Worm (Caenorhabditis elegans) whole organism, young adult: ENCODE measurements around the gene F16F9.4.
A peak's percentile ranks its signal among the peaks of the same experiment; 100 is the strongest.

Experiments
- C06A6.2 ChIP-seq: fragments of 200-800 bp; sonication (Bioruptor generic); conservative IDR thresholded peaks from 2 replicates; pipeline ENCODE4 v1.3.6; 2022; ENCODE audit warnings: missing genetic modification characterization, missing compliant biosample characterization
- D2030.7 ChIP-seq: fragments of 200-800 bp; sonication (Bioruptor generic); IDR thresholded peaks from 2 replicates; pipeline ENCODE4 v1.3.6; 2022; ENCODE audit warnings: missing genetic modification reagents, missing genetic modification characterization, missing compliant biosample characterization
- F49E8.2 ChIP-seq: sonication (generic microtip); optimal IDR thresholded peaks from 3 replicates; lab custom pipeline; 2017; ENCODE audit warnings: missing genetic modification characterization, mild to moderate bottlenecking, missing compliant biosample characterization, antibody characterized with exemption, moderate library complexity; ENCODE audit not compliant: insufficient read depth
- F57A8.1 ChIP-seq: fragments of 200-800 bp; sonication (Bioruptor generic); optimal IDR thresholded peaks from 2 replicates; lab custom pipeline; 2018; ENCODE audit warnings: mild to moderate bottlenecking, missing genetic modification characterization, moderate library complexity, missing compliant biosample characterization
- F57C9.4 ChIP-seq: sonication (generic microtip); optimal IDR thresholded peaks from 2 replicates; lab custom pipeline; 2017; ENCODE audit warnings: mild to moderate bottlenecking, missing genetic modification characterization, missing compliant biosample characterization
- K11D2.4 ChIP-seq: fragments of 200-800 bp; sonication (Bioruptor generic); IDR thresholded peaks from 2 replicates; pipeline ENCODE4 v1.3.6; 2022; ENCODE audit warnings: missing genetic modification reagents, missing genetic modification characterization, missing compliant biosample characterization
- K12H6.12 ChIP-seq: fragments of 200-800 bp; sonication (Bioruptor generic); optimal IDR thresholded peaks from 2 replicates; lab custom pipeline; 2018; ENCODE audit warnings: mild to moderate bottlenecking, missing genetic modification characterization, missing compliant biosample characterization
- T26A5.8 ChIP-seq: sonication (generic microtip); optimal IDR thresholded peaks from 2 replicates; lab custom pipeline; 2016; ENCODE audit warnings: missing genetic modification characterization, missing compliant biosample characterization
- Y67H2A.10 ChIP-seq: fragments of 200-800 bp; sonication (Bioruptor generic); conservative IDR thresholded peaks from 2 replicates; pipeline ENCODE4 v1.3.6; 2022; ENCODE audit warnings: missing genetic modification reagents, missing genetic modification characterization, missing compliant biosample characterization
- Y79H2A.3 ChIP-seq: fragments of 200-800 bp; sonication (Bioruptor generic); conservative IDR thresholded peaks from 2 replicates; pipeline ENCODE4 v1.3.6; 2022; ENCODE audit warnings: missing genetic modification reagents, missing genetic modification characterization, missing compliant biosample characterization
- aptf-2 ChIP-seq: fragments of 200-800 bp; sonication (Bioruptor generic); conservative IDR thresholded peaks from 2 replicates; pipeline ENCODE4 v1.3.6; 2022; ENCODE audit warnings: missing genetic modification reagents, missing genetic modification characterization, missing compliant biosample characterization
- atf-7 ChIP-seq: sonication (generic microtip); optimal IDR thresholded peaks from 2 replicates; lab custom pipeline; 2017; ENCODE audit warnings: mild to moderate bottlenecking, missing genetic modification characterization, missing compliant biosample characterization
- attf-6 ChIP-seq: fragments of 200-800 bp; sonication (Bioruptor generic); IDR thresholded peaks from 2 replicates; pipeline ENCODE4 v1.3.6; 2022; ENCODE audit warnings: missing genetic modification reagents, missing genetic modification characterization, missing compliant biosample characterization
- ccch-3 ChIP-seq: fragments of 200-800 bp; sonication (Bioruptor generic); optimal IDR thresholded peaks from 2 replicates; lab custom pipeline; 2018; ENCODE audit warnings: mild to moderate bottlenecking, missing genetic modification characterization, missing compliant biosample characterization
- ceh-27 ChIP-seq: fragments of 200-800 bp; sonication (Bioruptor generic); optimal IDR thresholded peaks from 2 replicates; lab custom pipeline; 2018; ENCODE audit warnings: mild to moderate bottlenecking, missing genetic modification characterization, moderate library complexity, missing compliant biosample characterization
- ceh-40 ChIP-seq: fragments of 200-800 bp; sonication (Bioruptor generic); IDR thresholded peaks from 2 replicates; pipeline ENCODE4 v1.3.6; 2022; ENCODE audit warnings: missing genetic modification characterization, missing compliant biosample characterization
- ceh-91 ChIP-seq: fragments of 200-800 bp; sonication (Bioruptor generic); IDR thresholded peaks from 2 replicates; pipeline ENCODE4 v1.3.6; 2022; ENCODE audit warnings: missing genetic modification reagents, missing genetic modification characterization, missing compliant biosample characterization
- efl-1 ChIP-seq: fragments of 150-350 bp; optimal IDR thresholded peaks from 2 replicates; lab custom pipeline; 2014; ENCODE audit warnings: missing biosample characterization, missing genetic modification reagents, missing genetic modification characterization
- egl-44 ChIP-seq: fragments of 200-800 bp; sonication (Bioruptor generic); IDR thresholded peaks from 2 replicates; pipeline ENCODE4 v1.3.6; 2022; ENCODE audit warnings: missing genetic modification reagents, missing genetic modification characterization, missing compliant biosample characterization
- ets-4 ChIP-seq: fragments of 200-800 bp; sonication (Bioruptor generic); optimal IDR thresholded peaks from 2 replicates; lab custom pipeline; 2018; ENCODE audit warnings: mild to moderate bottlenecking, missing genetic modification characterization, missing compliant biosample characterization
- hlh-12 ChIP-seq: sonication (generic microtip); optimal IDR thresholded peaks from 2 replicates; lab custom pipeline; 2016; ENCODE audit warnings: missing genetic modification characterization, missing compliant biosample characterization
- hlh-26 ChIP-seq: fragments of 200-800 bp; sonication (Bioruptor generic); conservative IDR thresholded peaks from 2 replicates; pipeline ENCODE4 v1.3.6; 2022; ENCODE audit warnings: missing genetic modification reagents, missing genetic modification characterization, missing compliant biosample characterization
- hrde-1 ChIP-seq: sonication (generic microtip); optimal IDR thresholded peaks from 2 replicates; lab custom pipeline; 2016; ENCODE audit warnings: missing genetic modification characterization, mild to moderate bottlenecking, missing compliant biosample characterization, moderate library complexity, missing genotype, missing genetic modification reagents, borderline replicate concordance
- lir-1 ChIP-seq: fragments of 200-800 bp; sonication (Bioruptor generic); conservative IDR thresholded peaks from 2 replicates; pipeline ENCODE4 v1.3.6; 2022; ENCODE audit warnings: missing genetic modification reagents, missing genetic modification characterization, missing compliant biosample characterization
- mcd-1 ChIP-seq: fragments of 200-800 bp; sonication (Bioruptor generic); IDR thresholded peaks from 2 replicates; pipeline ENCODE4 v1.3.6; 2022; ENCODE audit warnings: missing genetic modification reagents, missing genetic modification characterization, missing compliant biosample characterization
- nfya-2 ChIP-seq: fragments of 200-800 bp; sonication (Bioruptor generic); IDR thresholded peaks from 2 replicates; pipeline ENCODE4 v1.3.6; 2022; ENCODE audit warnings: missing genetic modification reagents, missing genetic modification characterization, missing compliant biosample characterization
- nfyb-1 ChIP-seq: fragments of 200-800 bp; sonication (Bioruptor generic); IDR thresholded peaks from 2 replicates; pipeline ENCODE4 v1.3.6; 2022; ENCODE audit warnings: missing genetic modification reagents, missing genetic modification characterization, missing compliant biosample characterization
- nhr-120 ChIP-seq: fragments of 200-800 bp; sonication (Bioruptor generic); IDR thresholded peaks from 2 replicates; pipeline ENCODE4 v1.3.6; 2022; ENCODE audit warnings: missing genetic modification characterization, missing compliant biosample characterization
- nhr-179 ChIP-seq: sonication (generic microtip); optimal IDR thresholded peaks from 2 replicates; lab custom pipeline; 2016; ENCODE audit warnings: mild to moderate bottlenecking, missing genetic modification characterization, missing compliant biosample characterization
- nhr-80 ChIP-seq: sonication (generic microtip); optimal IDR thresholded peaks from 2 replicates; lab custom pipeline; 2016; ENCODE audit warnings: missing genetic modification characterization, missing compliant biosample characterization
- nhr-90 ChIP-seq: sonication (generic microtip); optimal IDR thresholded peaks from 2 replicates; lab custom pipeline; 2016; ENCODE audit warnings: missing genotype, mild to moderate bottlenecking, missing genetic modification characterization, missing compliant biosample characterization
- pbrm-1 ChIP-seq: fragments of 200-800 bp; sonication (Bioruptor generic); IDR thresholded peaks from 2 replicates; pipeline ENCODE4 v1.3.6; 2022; ENCODE audit warnings: missing genetic modification reagents, missing genetic modification characterization, missing compliant biosample characterization
- rec-8 ChIP-seq, 2 experiments: sonication (generic microtip); optimal IDR thresholded peaks; 2 replicates each; lab custom pipeline; 2016; ENCODE audit warnings: mild to moderate bottlenecking in 2 of 2, missing genetic modification characterization in 2 of 2, missing genetic modification reagents in 2 of 2, missing genotype in 2 of 2, missing biosample characterization in 1 of 2, missing compliant biosample characterization in 1 of 2, moderate library complexity in 1 of 2
- unc-62 ChIP-seq: fragments of 150-350 bp; optimal IDR thresholded peaks from 2 replicates; lab custom pipeline; 2014; ENCODE audit warnings: missing biosample characterization, missing genetic modification reagents, missing genetic modification characterization
- xnd-1 ChIP-seq: sonication (generic microtip); optimal IDR thresholded peaks from 2 replicates; lab custom pipeline; 2016; ENCODE audit warnings: missing genotype, missing genetic modification reagents, missing genetic modification characterization, missing compliant biosample characterization
- ztf-18 ChIP-seq: sonication (generic microtip); optimal IDR thresholded peaks from 2 replicates; lab custom pipeline; 2016; ENCODE audit warnings: missing genotype, mild to moderate bottlenecking, missing genetic modification characterization, missing compliant biosample characterization
- ztf-22 ChIP-seq: fragments of 200-800 bp; sonication (Bioruptor generic); optimal IDR thresholded peaks from 2 replicates; lab custom pipeline; 2018; ENCODE audit warnings: mild to moderate bottlenecking, missing genetic modification characterization, moderate library complexity, missing compliant biosample characterization
- ztf-25 ChIP-seq: fragments of 200-800 bp; sonication (Bioruptor generic); IDR thresholded peaks from 2 replicates; pipeline ENCODE4 v1.3.6; 2022; ENCODE audit warnings: missing genetic modification reagents, missing genetic modification characterization, missing compliant biosample characterization

Gene F16F9.4

DNA sequence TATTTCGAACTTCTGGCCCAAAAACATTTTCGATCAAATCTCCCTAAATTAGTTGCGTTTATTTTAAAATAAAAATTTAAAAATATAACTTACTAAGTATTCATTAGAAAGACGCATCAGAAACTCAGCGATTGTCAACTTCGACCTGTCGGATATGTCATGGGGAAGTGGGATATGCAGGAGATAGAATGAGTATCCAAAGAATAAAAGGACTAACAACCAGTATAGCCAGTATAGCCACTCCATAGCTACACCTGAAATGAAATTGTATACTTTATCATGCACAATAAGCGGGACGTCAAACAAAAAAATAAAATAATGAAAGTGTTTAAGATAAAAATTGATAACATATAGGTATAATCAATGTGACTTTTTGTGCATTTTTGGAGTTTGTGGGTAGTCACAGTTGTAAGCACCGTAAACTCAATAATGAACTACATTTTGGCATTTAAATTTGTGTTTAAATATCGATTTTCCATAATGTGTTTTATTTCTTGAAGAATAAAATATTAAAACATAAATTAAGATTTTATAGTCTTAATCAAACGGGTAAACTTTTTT, at the start of gene F16F9.4:
Gene F16F9.4, minus strand, starts transcription at position 276 of the 561 bp plus-strand sequence.
- TF ChIP-seq ets-4 (GFP tag; lab: Kevin White, UChicago): no peak
- peak; percentile 44 for TF ChIP-seq nhr-80 (tag; lab: Kevin White, UChicago)
- TF ChIP-seq, all 124 proteins: peak for 1

DNA sequence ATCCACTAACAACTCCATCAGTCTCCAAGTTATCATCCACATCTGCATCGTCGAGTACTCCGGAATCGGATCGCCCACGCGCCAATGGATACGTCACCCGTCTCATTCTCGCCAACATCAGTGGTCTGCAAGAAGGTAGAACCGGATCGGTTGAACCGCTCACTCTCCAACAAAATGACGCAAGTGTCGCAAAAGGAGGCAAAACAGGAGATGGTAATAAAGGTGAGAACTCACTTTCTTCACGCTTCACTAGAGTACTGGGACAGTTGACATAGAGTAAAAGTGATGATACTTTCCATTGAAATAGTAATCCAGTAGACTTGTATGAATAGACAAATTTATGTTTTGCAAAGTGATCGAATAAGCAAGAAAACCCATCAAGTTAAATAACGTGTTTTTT, 45.9 kb upstream of the F16F9.4 start:
- TF ChIP-seq nhr-120 (0 out of 2 replicates have a peak, but pooled peaks have one; percentile 78), K11D2.4 (GFP tag; lab: Robert Waterston, UW) (no peak)

DNA sequence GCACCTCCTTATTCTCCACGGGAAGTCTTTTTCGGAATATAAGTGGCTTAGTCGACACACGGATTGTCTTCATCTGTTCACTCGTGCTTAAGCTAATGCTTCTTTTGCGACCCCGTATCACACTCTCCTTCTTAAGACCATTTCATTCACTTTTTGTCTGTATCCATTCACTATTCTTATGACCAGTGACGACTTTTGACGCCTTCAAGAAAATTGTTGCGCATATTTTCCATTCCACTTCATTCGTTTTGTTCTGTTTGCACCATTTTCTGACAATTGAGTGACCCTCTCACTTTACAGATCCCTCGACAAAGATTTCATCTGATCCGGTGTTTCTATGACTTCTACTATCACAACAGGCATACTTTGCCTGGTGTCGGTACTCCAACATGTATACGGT, 44.4 kb upstream of the F16F9.4 start, which contains the start of gene H03E18.1:
Gene H03E18.1, plus strand, starts transcription at position 301 of the 400 bp plus-strand sequence.
- TF ChIP-seq C06A6.2 (no peak), ztf-18 (tag; lab: Kevin White, UChicago) (no peak), F57A8.1 (GFP tag; lab: Kevin White, UChicago) (no peak), xnd-1 (tag; lab: Kevin White, UChicago) (no peak)

DNA sequence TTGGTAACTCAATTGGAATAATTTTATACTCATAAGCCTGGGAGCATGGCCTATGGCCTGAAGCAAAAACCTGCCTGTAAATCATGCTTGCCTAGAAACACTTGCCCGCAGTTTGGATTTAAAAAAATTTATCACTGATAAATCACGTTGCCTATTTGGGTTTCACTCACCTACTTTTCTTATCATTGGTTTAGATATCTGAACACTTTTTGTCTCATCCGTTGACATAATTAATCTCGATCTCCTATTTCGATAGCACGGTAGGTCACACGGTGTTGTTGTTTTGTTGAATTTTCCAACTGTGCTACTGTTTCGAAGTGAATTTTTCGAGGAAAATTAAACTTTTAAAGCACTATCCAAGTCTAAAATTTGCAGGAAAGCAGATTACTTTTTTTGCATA, 43.9 kb upstream of the F16F9.4 start:
- TF ChIP-seq T26A5.8 (tag; lab: Kevin White, UChicago): no peak
- TF ChIP-seq ztf-25 (GFP tag; lab: Robert Waterston, UW): no peak
- TF ChIP-seq F49E8.2: no peak
- TF ChIP-seq ceh-27: no peak
- no peak for TF ChIP-seq ets-4 (GFP tag; lab: Kevin White, UChicago)
- no peak for TF ChIP-seq F57C9.4 (tag; lab: Kevin White, UChicago)
- no peak for TF ChIP-seq nhr-120
- TF ChIP-seq hlh-26: no peak
- TF ChIP-seq nhr-90 (tag; lab: Kevin White, UChicago): no peak
- no peak for TF ChIP-seq nfyb-1 (GFP tag; lab: Robert Waterston, UW)
- no peak for TF ChIP-seq ceh-91 (GFP tag; lab: Robert Waterston, UW)
- no peak for TF ChIP-seq ztf-22 (GFP tag; lab: Kevin White, UChicago)
- no peak for TF ChIP-seq mcd-1 (GFP tag; lab: Robert Waterston, UW)
- no peak for TF ChIP-seq ccch-3
- no peak for TF ChIP-seq ceh-40 (GFP tag; lab: Robert Waterston, UW)

DNA sequence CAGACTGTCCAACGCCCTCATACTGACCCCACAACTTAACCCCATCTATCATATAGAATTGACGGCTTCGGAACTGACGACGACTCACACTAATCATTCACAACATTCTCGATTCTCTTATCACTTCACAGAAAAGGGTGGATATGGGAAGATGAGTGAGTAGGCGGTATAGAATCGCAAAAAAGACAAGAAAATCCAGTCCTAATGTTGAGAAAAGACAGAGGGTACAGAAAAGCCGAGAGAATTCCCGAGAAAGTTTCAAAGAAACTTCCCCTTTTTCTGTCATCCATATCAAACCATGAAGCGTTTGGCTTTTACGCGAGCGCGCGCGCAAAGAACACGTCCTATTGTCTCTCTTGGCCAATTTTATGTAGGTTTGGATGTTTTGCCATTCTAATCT, 41.0 kb upstream of the F16F9.4 start:
- no peak for TF ChIP-seq nhr-80 (tag; lab: Kevin White, UChicago)
- TF ChIP-seq atf-7: no peak

DNA sequence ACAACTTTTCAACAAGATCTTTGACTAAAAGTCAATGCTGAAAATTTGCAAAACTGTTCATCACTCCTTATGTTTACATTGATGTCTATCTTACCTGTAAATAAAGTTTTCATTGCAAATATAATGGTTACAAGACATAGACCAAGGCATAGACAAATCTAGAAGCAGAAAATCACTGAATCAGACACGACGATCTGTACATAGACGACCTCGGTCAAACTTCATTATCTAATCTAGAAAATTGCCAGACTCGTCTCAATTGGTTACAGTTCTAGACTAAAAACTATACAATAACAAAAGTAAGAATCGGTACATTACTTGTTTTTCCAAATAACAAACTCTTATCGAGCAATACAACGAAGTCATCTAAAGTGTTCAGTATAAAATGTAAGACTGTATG, 37.8 kb upstream of the F16F9.4 start, which contains the start of gene grd-4:
Gene grd-4, plus strand, starts transcription at position 301 of the 400 bp plus-strand sequence.
- TF ChIP-seq efl-1 (no peak), D2030.7 (GFP tag; lab: Robert Waterston, UW) (no peak), egl-44 (no peak), nfya-2 (no peak), rec-8 (tag; optimal IDR thresholded peaks at IDR 0.05; lab: Kevin White, UChicago) (no peak), aptf-2 (GFP tag; lab: Robert Waterston, UW) (no peak), unc-62 (no peak), Y79H2A.3 (no peak), pbrm-1 (no peak), hlh-12 (tag; lab: Kevin White, UChicago) (no peak), K12H6.12 (tag; lab: Kevin White, UChicago) (no peak), lir-1 (no peak), hrde-1 (tag; lab: Kevin White, UChicago) (no peak), ztf-22 (GFP tag; lab: Kevin White, UChicago) (no peak), nhr-90 (tag; lab: Kevin White, UChicago) (no peak), Y67H2A.10 (GFP tag; lab: Robert Waterston, UW) (no peak), nhr-179 (tag; lab: Kevin White, UChicago) (no peak), attf-6 (GFP tag; lab: Robert Waterston, UW) (no peak)
